Worm (Caenorhabditis elegans) whole organism, midembryonic: ENCODE data around the gene F45D3.3.

Experiments used
- flt-1 ChIP-seq: fragments of 200-800 bp; sonication (Bioruptor generic); IDR thresholded peaks from 2 replicates; pipeline ENCODE4 v1.3.6; 2022; ENCODE audit warnings: missing genetic modification characterization, missing compliant biosample characterization
- tab-1 ChIP-seq: fragments of 200-800 bp; sonication (Bioruptor generic); IDR thresholded peaks from 2 replicates; pipeline ENCODE4 v1.3.6; 2022; ENCODE audit warnings: missing genetic modification characterization, missing compliant biosample characterization
- ztf-29 ChIP-seq: fragments of 200-800 bp; sonication (Bioruptor generic); IDR thresholded peaks from 2 replicates; pipeline ENCODE4 v1.3.6; 2022; ENCODE audit warnings: missing genetic modification reagents, missing genetic modification characterization, missing compliant biosample characterization

DNA sequence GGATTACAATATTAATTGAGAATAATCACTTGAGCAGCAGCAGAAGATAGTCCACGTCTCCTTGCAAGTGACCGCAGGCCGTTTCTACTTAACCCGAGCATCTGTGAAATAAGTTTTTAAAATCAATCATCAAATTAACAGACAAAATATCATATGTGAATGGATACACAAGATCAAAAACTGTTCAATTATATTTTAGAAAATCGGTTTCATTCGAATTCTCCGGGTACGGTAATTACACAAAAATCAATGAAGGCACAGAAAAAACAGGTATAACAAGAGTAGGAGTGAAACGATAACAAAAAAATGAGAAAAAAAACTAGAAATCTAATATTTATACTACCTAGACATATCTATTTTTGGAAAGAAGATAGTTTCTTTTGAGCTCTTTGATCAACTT, 46.0 kb upstream of the F45D3.3 start, which contains the start of gene mma-1:
- TF ChIP-seq tab-1 (GFP tag; lab: Robert Waterston, UW) (no peak), ztf-29 (GFP tag; lab: Robert Waterston, UW) (no peak), flt-1 (GFP tag; lab: Robert Waterston, UW) (no peak)
